Fruit fly (Drosophila melanogaster) whole organism, adult: ENCODE results near the gene CG34398.

Source experiments
- CG1620 ChIP-seq: fragments of 200-800 bp; sonication (Bioruptor generic); optimal IDR thresholded peaks from 2 replicates; lab custom pipeline; 2016; ENCODE audit warnings: missing biosample characterization, missing genetic modification characterization
- CG5204 ChIP-seq: fragments of 200-800 bp; sonication (Bioruptor generic); optimal IDR thresholded peaks from 2 replicates; lab custom pipeline; 2016; ENCODE audit warnings: missing biosample characterization, missing genetic modification characterization
- CG7045 ChIP-seq: fragments of 200-800 bp; sonication (Bioruptor generic); optimal IDR thresholded peaks from 2 replicates; lab custom pipeline; 2017; ENCODE audit warnings: missing biosample characterization, mild to moderate bottlenecking, missing genetic modification characterization
- CG7101 ChIP-seq: fragments of 200-800 bp; sonication (Bioruptor generic); optimal IDR thresholded peaks from 2 replicates; lab custom pipeline; 2018; ENCODE audit warnings: missing biosample characterization, mild to moderate bottlenecking, missing genetic modification characterization, moderate library complexity
- kay ChIP-seq: fragments of 200-800 bp; sonication (Bioruptor generic); peaks from one replicate; lab custom pipeline; 2016; ENCODE audit warnings: missing biosample characterization, missing genetic modification characterization, borderline replicate concordance
- ovo ChIP-seq: fragments of 200-800 bp; sonication (Bioruptor generic); optimal IDR thresholded peaks from 2 replicates; lab custom pipeline; 2016; ENCODE audit warnings: missing biosample characterization, missing genetic modification characterization
- pad ChIP-seq: fragments of 200-800 bp; sonication (Bioruptor generic); optimal IDR thresholded peaks from 3 replicates; lab custom pipeline; 2017; ENCODE audit warnings: missing biosample characterization, missing genetic modification characterization, mild to moderate bottlenecking, moderate library complexity, missing genetic modification reagents
- tj ChIP-seq: fragments of 200-800 bp; sonication (Bioruptor generic); optimal IDR thresholded peaks from 3 replicates; lab custom pipeline; 2017; ENCODE audit warnings: missing biosample characterization, mild to moderate bottlenecking, missing genetic modification characterization, moderate library complexity

- peak; percentile 19 for TF ChIP-seq ovo (GFP tag; lab: Kevin White, UChicago)
- no peak for TF ChIP-seq kay (GFP tag; lab: Kevin White, UChicago)
- TF ChIP-seq CG7101 (tag; lab: Kevin White, UChicago), result peak; percentile 86
- peak; percentile 40 for TF ChIP-seq tj
- TF ChIP-seq CG7045 (GFP tag; lab: Kevin White, UChicago), result peak; percentile 87
- peak; percentile 35 for TF ChIP-seq CG1620 (GFP tag; lab: Kevin White, UChicago)
- peak; percentile 90 for TF ChIP-seq CG5204 (GFP tag; lab: Kevin White, UChicago)
- TF ChIP-seq pad (GFP tag; lab: Kevin White, UChicago), result peak; percentile 57
Measured at dm6 chr2L:8937003-8937402, 38.4 kb downstream of the CG34398 start, which contains the start of gene Tsp29Fb.
